Worm (Caenorhabditis elegans): ENCODE data around the gene pho-4.

Gene pho-4

DNA sequence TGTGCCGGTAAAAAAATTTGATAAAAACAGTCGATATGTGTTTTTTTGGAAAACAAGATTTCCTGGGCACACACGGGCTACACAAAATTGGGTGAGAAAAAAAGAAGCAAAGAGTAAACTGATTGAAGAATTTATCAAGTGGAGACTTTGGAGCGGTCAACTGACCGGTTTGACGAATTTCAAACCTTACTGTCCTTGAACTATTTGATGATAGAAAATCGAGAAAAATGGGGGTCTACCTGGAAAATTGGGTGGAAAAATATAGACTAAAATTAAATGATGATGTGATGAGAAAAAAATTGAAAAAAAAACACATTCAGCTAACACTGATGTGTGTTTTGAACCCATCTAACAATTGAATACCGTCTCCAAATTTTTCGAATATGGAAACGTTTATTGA is 27.4 kb downstream of the pho-4 start, which contains the start of gene C34F11.8:
C34F11.8 (minus strand) TSS at position 135 of the 400 bp plus-strand sequence.
- no peak for TF ChIP-seq ztf-28 (GFP tag; IDR thresholded peaks at IDR 0.05)
- TF ChIP-seq cebp-2 (GFP tag; IDR thresholded peaks at IDR 0.05) = no peak
- TF ChIP-seq F57C9.4 (tag; optimal IDR thresholded peaks at IDR 0.05) = no peak
- TF ChIP-seq Y53G8AR.9 (GFP tag; conservative IDR thresholded peaks at IDR 0.05) = no peak
- no peak for TF ChIP-seq lin-54 (GFP tag; optimal IDR thresholded peaks at IDR 0.05)
- TF ChIP-seq unc-130 (GFP tag; optimal IDR thresholded peaks at IDR 0.05) = no peak
- no peak for TF ChIP-seq attf-5 (GFP tag; optimal IDR thresholded peaks at IDR 0.05)
- TF ChIP-seq lir-1 (GFP tag; conservative IDR thresholded peaks at IDR 0.05) = no peak
- no peak for TF ChIP-seq rpc-1 (optimal IDR thresholded peaks at IDR 0.05)
- TF ChIP-seq rpc-1 (tag; optimal IDR thresholded peaks at IDR 0.05) = no peak
- no peak for TF ChIP-seq snpc-3.4 (tag; optimal IDR thresholded peaks at IDR 0.05)
- no peak for TF ChIP-seq efl-1 (GFP tag; optimal IDR thresholded peaks at IDR 0.05)
- no peak for TF ChIP-seq athp-1 (tag; optimal IDR thresholded peaks at IDR 0.05)
- TF ChIP-seq K12H6.12 (tag; optimal IDR thresholded peaks at IDR 0.05) = no peak
- no peak for TF ChIP-seq B0035.1 (tag; optimal IDR thresholded peaks at IDR 0.05)

DNA sequence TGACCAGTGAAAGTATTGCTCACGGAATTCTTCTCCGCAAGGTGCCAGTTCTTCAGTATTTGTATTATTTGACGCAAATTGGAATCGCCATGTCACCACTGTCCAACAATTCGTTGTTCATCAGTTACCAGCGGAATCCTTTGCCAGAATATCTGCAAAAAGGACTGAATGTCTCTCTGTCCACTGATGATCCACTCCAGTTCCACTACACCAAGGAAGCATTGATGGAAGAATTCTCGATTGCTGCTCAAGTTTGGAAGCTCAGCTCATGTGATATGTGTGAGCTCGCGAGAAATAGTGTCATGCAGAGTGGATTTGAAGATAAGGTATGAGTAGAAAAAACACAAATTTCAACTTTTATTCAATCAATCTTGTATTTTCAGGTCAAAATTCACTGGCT is 29.1 kb downstream of the pho-4 start:
- TF ChIP-seq B0336.3 (GFP tag; IDR thresholded peaks at IDR 0.05) (no peak), F49E8.2 (tag; optimal IDR thresholded peaks at IDR 0.05; ENCODE audit: insufficient read depth) (no peak), lin-40 (tag; optimal IDR thresholded peaks at IDR 0.05) (no peak), hlh-26 (GFP tag; conservative IDR thresholded peaks at IDR 0.05) (no peak), nhr-27 (tag; optimal IDR thresholded peaks at IDR 0.05) (no peak), ztf-25 (GFP tag; IDR thresholded peaks at IDR 0.05) (no peak), bed-2 (GFP tag; IDR thresholded peaks at IDR 0.05) (no peak), dpff-1 (tag; optimal IDR thresholded peaks at IDR 0.05) (no peak), K11D2.4 (GFP tag; IDR thresholded peaks at IDR 0.05) (no peak), bed-1 (GFP tag; IDR thresholded peaks at IDR 0.05) (no peak), madf-6 (GFP tag; IDR thresholded peaks at IDR 0.05) (no peak), ceh-58 (GFP tag; IDR thresholded peaks at IDR 0.05) (no peak), snpc-3.4 (tag; optimal IDR thresholded peaks at IDR 0.05) (no peak)

ce11 chrII:5205286-5205685 is 33.0 kb downstream of the pho-4 start:
- TF ChIP-seq lag-1 (GFP tag; IDR thresholded peaks at IDR 0.05) (no peak), Y56A3A.18 (GFP tag; IDR thresholded peaks at IDR 0.05) (no peak), nhr-179 (tag; optimal IDR thresholded peaks at IDR 0.05) (no peak), die-1 (tag; optimal IDR thresholded peaks at IDR 0.05) (no peak), ztf-25 (GFP tag; IDR thresholded peaks at IDR 0.05) (no peak), pha-4 (tag; optimal IDR thresholded peaks at IDR 0.05) (no peak), nhr-27 (tag; optimal IDR thresholded peaks at IDR 0.05) (no peak), lsy-27 (tag; optimal IDR thresholded peaks at IDR 0.05; ENCODE audit: borderline replicate concordance, insufficient read depth) (no peak), T26A5.8 (tag; optimal IDR thresholded peaks at IDR 0.05) (no peak), F22D6.2 (tag; optimal IDR thresholded peaks at IDR 0.05) (no peak), sdz-38 (tag; optimal IDR thresholded peaks at IDR 0.05) (no peak), hrde-1 (tag; optimal IDR thresholded peaks at IDR 0.05; ENCODE audit: borderline replicate concordance) (no peak), attf-3 (GFP tag; conservative IDR thresholded peaks at IDR 0.05) (no peak), aptf-2 (GFP tag; conservative IDR thresholded peaks at IDR 0.05) (no peak), ztf-3 (GFP tag; optimal IDR thresholded peaks at IDR 0.05) (no peak), ztf-28 (GFP tag; IDR thresholded peaks at IDR 0.05) (no peak)
